Fruit fly (Drosophila melanogaster) whole organism, pupa: ENCODE data around the gene CG42650.

Experiments
- CG34367 ChIP-seq: fragments of 200-800 bp; sonication (Bioruptor generic); optimal IDR thresholded peaks from 2 replicates; lab custom pipeline; 2018; ENCODE audit warnings: missing biosample characterization, mild to moderate bottlenecking, missing genetic modification characterization
- CG8301 ChIP-seq: fragments of 200-800 bp; sonication (Bioruptor generic); optimal IDR thresholded peaks from 2 replicates; lab custom pipeline; 2018; ENCODE audit warnings: missing biosample characterization, mild to moderate bottlenecking, missing genetic modification characterization
- D1 ChIP-seq: fragments of 200-800 bp; sonication (Bioruptor generic); optimal IDR thresholded peaks from 2 replicates; lab custom pipeline; 2018; ENCODE audit warnings: missing biosample characterization, mild to moderate bottlenecking, missing genetic modification characterization, moderate library complexity
- Ets98B ChIP-seq: fragments of 200-800 bp; sonication (Bioruptor generic); IDR thresholded peaks from 2 replicates; pipeline ENCODE4 v1.3.6; 2022; ENCODE audit warnings: missing biosample characterization, missing genetic modification characterization

DNA sequence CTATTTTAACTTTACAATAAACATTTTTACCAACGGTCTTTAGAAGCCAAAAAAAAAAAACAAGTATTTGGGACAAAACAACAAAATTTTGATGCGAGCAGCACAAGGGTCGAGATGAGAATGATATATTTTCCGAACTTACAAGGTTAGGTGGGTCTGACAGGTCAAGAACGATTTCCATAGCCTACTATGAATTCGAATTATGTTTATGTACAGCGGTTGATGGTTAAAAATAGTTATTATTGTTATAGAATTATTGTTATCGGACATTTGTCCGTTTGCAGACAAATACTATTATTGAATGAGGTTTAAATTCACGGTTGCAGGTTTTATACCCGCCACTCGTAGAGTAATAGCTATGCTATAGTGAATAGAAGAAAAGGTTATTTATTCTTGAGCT, 26.6 kb upstream of the CG42650 start, which contains the start of gene Mst84Dc:
- no peak for TF ChIP-seq D1 (tag; lab: Kevin White, UChicago)
- TF ChIP-seq Ets98B = no peak
- TF ChIP-seq CG34367 (tag; lab: Kevin White, UChicago) = no peak
- TF ChIP-seq CG8301 (tag; lab: Kevin White, UChicago) = no peak
